Worm (Caenorhabditis elegans) whole organism, L2 larva: Measurements from ENCODE around the gene srbc-67.

Source experiments
- C34F6.9 ChIP-seq: fragments of 150-350 bp; optimal IDR thresholded peaks from 2 replicates; lab custom pipeline; 2014; ENCODE audit warnings: missing biosample characterization, missing genetic modification characterization
- F13H6.1 ChIP-seq: sonication (generic microtip); optimal IDR thresholded peaks from 2 replicates; lab custom pipeline; 2016; ENCODE audit warnings: missing genetic modification characterization, missing compliant biosample characterization
- Y55F3AM.14 ChIP-seq: fragments of 200-800 bp; sonication (Bioruptor generic); optimal IDR thresholded peaks from 2 replicates; lab custom pipeline; 2018; ENCODE audit warnings: mild to moderate bottlenecking, missing genetic modification characterization, missing compliant biosample characterization
- blmp-1 ChIP-seq: sonication (generic microtip); optimal IDR thresholded peaks from 2 replicates; lab custom pipeline; 2017; ENCODE audit warnings: missing genetic modification characterization, mild to moderate bottlenecking, missing compliant biosample characterization, antibody characterized with exemption, moderate library complexity; ENCODE audit not compliant: insufficient read depth
- crh-2 ChIP-seq: sonication (generic microtip); optimal IDR thresholded peaks from 2 replicates; lab custom pipeline; 2017; ENCODE audit warnings: missing biosample characterization, missing genetic modification characterization
- dmd-4 ChIP-seq: sonication (generic microtip); optimal IDR thresholded peaks from 2 replicates; lab custom pipeline; 2017; ENCODE audit warnings: missing biosample characterization, missing genetic modification characterization
- egl-27 ChIP-seq: sonication (generic microtip); optimal IDR thresholded peaks from 3 replicates; lab custom pipeline; 2017; ENCODE audit warnings: missing biosample characterization, missing genetic modification reagents, missing genetic modification characterization
- fos-1 ChIP-seq: fragments of 150-350 bp; optimal IDR thresholded peaks from 2 replicates; lab custom pipeline; 2014; ENCODE audit warnings: missing biosample characterization, missing genetic modification characterization
- lin-11 ChIP-seq: fragments of 150-350 bp; sonication (generic microtip); optimal IDR thresholded peaks from 2 replicates; lab custom pipeline; 2014; ENCODE audit warnings: missing biosample characterization, missing genetic modification characterization, inconsistent platforms, mixed read lengths
- lin-13 ChIP-seq: fragments of 150-350 bp; optimal IDR thresholded peaks from 2 replicates; lab custom pipeline; 2014; ENCODE audit warnings: missing biosample characterization, missing genetic modification reagents, missing genetic modification characterization
- lsy-2 ChIP-seq, 2 experiments: fragments of 150-350 bp in 1 of 2; sonication (generic microtip) in 1 of 2; optimal IDR thresholded peaks; 2 replicates each; lab custom pipeline; 2014 to 2017; ENCODE audit warnings: missing biosample characterization in 2 of 2, missing genetic modification characterization in 2 of 2
- mbf-1 ChIP-seq: sonication (generic microtip); optimal IDR thresholded peaks from 2 replicates; lab custom pipeline; 2017; ENCODE audit warnings: missing biosample characterization, missing genetic modification characterization
- nhr-10 ChIP-seq: sonication (generic microtip); optimal IDR thresholded peaks from 2 replicates; lab custom pipeline; 2017; ENCODE audit warnings: missing biosample characterization, missing genetic modification characterization
- nhr-11 ChIP-seq: fragments of 150-350 bp; optimal IDR thresholded peaks from 2 replicates; lab custom pipeline; 2014; ENCODE audit warnings: missing biosample characterization, missing genetic modification characterization
- nhr-12 ChIP-seq: fragments of 150-350 bp; optimal IDR thresholded peaks from 2 replicates; lab custom pipeline; 2014; ENCODE audit warnings: missing biosample characterization, missing genetic modification characterization
- nhr-129 ChIP-seq: fragments of 150-350 bp; optimal IDR thresholded peaks from 2 replicates; lab custom pipeline; 2014; ENCODE audit warnings: missing biosample characterization, missing genetic modification characterization
- nhr-21 ChIP-seq: fragments of 150-350 bp; optimal IDR thresholded peaks from 2 replicates; lab custom pipeline; 2014; ENCODE audit warnings: missing biosample characterization, missing genetic modification characterization
- nhr-237 ChIP-seq: fragments of 150-350 bp; optimal IDR thresholded peaks from 2 replicates; lab custom pipeline; 2014; ENCODE audit warnings: missing biosample characterization, missing genetic modification characterization
- sem-4 ChIP-seq: fragments of 150-350 bp; optimal IDR thresholded peaks from 2 replicates; lab custom pipeline; 2014; ENCODE audit warnings: missing biosample characterization, missing genetic modification reagents, missing genetic modification characterization
- skn-1 ChIP-seq: sonication (generic microtip); optimal IDR thresholded peaks from 2 replicates; lab custom pipeline; 2017; ENCODE audit warnings: missing biosample characterization, missing genetic modification characterization
- sma-9 ChIP-seq, 2 experiments: fragments of 150-350 bp in 1 of 2; sonication (generic microtip) in 1 of 2; optimal IDR thresholded peaks; 2 replicates each; lab custom pipeline; 2014 to 2016; ENCODE audit warnings: missing genetic modification characterization in 2 of 2, mild to moderate bottlenecking in 1 of 2, missing biosample characterization in 1 of 2, missing compliant biosample characterization in 1 of 2, missing genetic modification reagents in 1 of 2, moderate library complexity in 1 of 2
- unc-39 ChIP-seq: fragments of 150-350 bp; optimal IDR thresholded peaks from 2 replicates; lab custom pipeline; 2014; ENCODE audit warnings: missing biosample characterization, missing genetic modification characterization
- ztf-4 ChIP-seq: fragments of 150-350 bp; optimal IDR thresholded peaks from 2 replicates; lab custom pipeline; 2014; ENCODE audit warnings: missing biosample characterization, missing genetic modification characterization

srbc-67 gene

DNA sequence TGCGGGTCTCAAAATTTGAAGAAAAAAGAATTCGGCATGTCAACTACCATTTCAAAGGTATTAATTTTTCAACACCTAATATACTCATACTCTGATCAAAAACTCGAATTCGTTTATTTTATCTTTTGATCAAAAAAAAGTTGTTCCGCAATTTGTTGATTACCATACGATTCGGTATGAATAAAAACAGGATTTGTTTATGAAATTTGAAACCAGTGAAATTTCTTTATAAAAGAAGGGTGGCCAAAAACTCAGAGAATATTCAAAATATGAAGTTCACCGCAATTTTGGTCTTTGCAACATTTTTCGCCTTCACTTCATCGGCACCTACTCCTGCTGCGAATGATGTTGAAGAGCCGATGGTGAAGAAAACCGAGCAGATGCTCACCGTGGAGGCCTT lies 39.0 kb downstream of the srbc-67 start, which contains the start of the genes C07G3.8 and C07G3.10:
Gene C07G3.8, minus strand, starts transcription at position 101 of the 400 bp plus-strand sequence.
Gene C07G3.10, plus strand, starts transcription at position 270 of the 400 bp plus-strand sequence.
- TF ChIP-seq unc-39 (tag; lab: Kevin White, UChicago) = no peak

DNA sequence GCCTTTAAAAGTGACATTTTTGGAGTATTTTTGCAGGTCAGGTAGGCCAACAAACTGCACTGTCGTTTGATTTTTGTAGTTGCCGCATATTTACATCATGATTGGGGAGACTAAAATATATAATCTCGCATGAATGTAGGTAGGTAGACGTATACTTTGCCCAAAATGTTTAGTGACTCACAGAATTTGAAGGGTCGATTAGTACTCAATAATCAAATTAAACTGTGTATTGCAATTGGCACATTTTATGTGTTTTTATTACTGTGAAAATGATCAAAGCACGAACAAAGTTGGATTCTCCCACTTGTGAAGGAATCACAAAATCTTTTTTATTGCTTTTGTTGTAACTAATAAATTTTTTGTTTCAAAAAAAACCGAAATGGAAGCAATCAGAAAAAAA lies 44.1 kb downstream of the srbc-67 start, which contains the start of gene C07G3.15:
Gene C07G3.15, minus strand, starts transcription at position 101 of the 400 bp plus-strand sequence.
- TF ChIP-seq dmd-4 (no peak), nhr-11 (tag; lab: Kevin White, UChicago) (no peak), Y55F3AM.14 (GFP tag; lab: Kevin White, UChicago) (no peak), sma-9 (GFP tag; optimal IDR thresholded peaks at IDR 0.05; lab: Kevin White, UChicago) (no peak), sma-9 (tag; optimal IDR thresholded peaks at IDR 0.05; lab: Kevin White, UChicago) (no peak), nhr-12 (tag; lab: Kevin White, UChicago) (no peak)

DNA sequence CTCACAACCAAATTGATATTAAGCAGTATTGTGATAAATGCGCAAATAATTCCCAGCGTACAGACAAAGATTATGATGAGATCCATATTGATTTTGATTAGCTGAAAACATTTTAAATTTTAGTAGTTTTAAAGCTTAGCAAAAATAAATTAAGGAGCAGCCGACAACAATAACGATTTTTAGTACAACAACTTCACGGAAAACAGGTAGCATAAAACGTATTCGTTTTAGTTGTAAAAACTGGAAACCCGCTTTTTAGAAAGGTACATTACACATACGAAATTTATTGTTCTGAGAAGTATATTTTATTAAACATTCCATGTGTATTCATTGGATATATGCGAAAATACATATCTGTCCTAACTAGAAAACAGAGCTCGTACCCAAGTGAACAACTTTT lies 50.6 kb downstream of the srbc-67 start, which contains the start of gene srbc-36:
Gene srbc-36, minus strand, starts transcription at position 101 of the 400 bp plus-strand sequence.
- no peak for TF ChIP-seq egl-27
- TF ChIP-seq F13H6.1 = no peak
- no peak for TF ChIP-seq ztf-4 (tag; lab: Kevin White, UChicago)
- TF ChIP-seq nhr-237 (tag; lab: Kevin White, UChicago) = no peak
- no peak for TF ChIP-seq nhr-21 (tag; lab: Kevin White, UChicago)
- TF ChIP-seq nhr-10 (tag; lab: Kevin White, UChicago) = no peak
- TF ChIP-seq lin-13 (GFP tag; lab: Kevin White, UChicago) = no peak
- TF ChIP-seq crh-2 (tag; lab: Kevin White, UChicago) = no peak
- TF ChIP-seq sem-4 (tag; lab: Kevin White, UChicago) = no peak
- TF ChIP-seq Y55F3AM.14 (GFP tag; lab: Kevin White, UChicago) = no peak
- no peak for TF ChIP-seq lin-11
- no peak for TF ChIP-seq dmd-4
- TF ChIP-seq lsy-2 (tag; optimal IDR thresholded peaks at IDR 0.05; lab: Kevin White, UChicago) = no peak
- no peak for TF ChIP-seq fos-1 (tag; lab: Kevin White, UChicago)
- no peak for TF ChIP-seq skn-1 (tag; lab: Kevin White, UChicago)
- TF ChIP-seq blmp-1 = no peak
- TF ChIP-seq mbf-1 (tag; lab: Kevin White, UChicago) = no peak
- TF ChIP-seq C34F6.9 (tag; lab: Kevin White, UChicago) = no peak
- TF ChIP-seq nhr-129 (tag; lab: Kevin White, UChicago) = no peak
- TF ChIP-seq, all 48 proteins: peak for 0
